Worm (Caenorhabditis elegans) whole organism, midembryonic: ENCODE results near the gene mab-10.
"Not testable (repeated sequence)": the region's sequence is repeated elsewhere in the genome, so short reads cannot be mapped to it uniquely, and the experiment has no call there.

ENCODE experiments used
- T22C8.4 ChIP-seq: fragments of 200-800 bp; sonication (Bioruptor generic); IDR thresholded peaks from 2 replicates; pipeline ENCODE4 v1.3.6; 2022; ENCODE audit warnings: missing genetic modification characterization, missing compliant biosample characterization
- cog-1 ChIP-seq: sonication (generic microtip); optimal IDR thresholded peaks from 2 replicates; lab custom pipeline; 2016; ENCODE audit warnings: missing genetic modification characterization, missing compliant biosample characterization
- flt-1 ChIP-seq: fragments of 200-800 bp; sonication (Bioruptor generic); IDR thresholded peaks from 2 replicates; pipeline ENCODE4 v1.3.6; 2022; ENCODE audit warnings: missing genetic modification characterization, missing compliant biosample characterization
- klf-2 ChIP-seq: fragments of 200-800 bp; sonication (Bioruptor generic); conservative IDR thresholded peaks from 2 replicates; pipeline ENCODE4 v1.3.6; 2022; ENCODE audit warnings: missing genetic modification reagents, missing genetic modification characterization, missing compliant biosample characterization
- tab-1 ChIP-seq: fragments of 200-800 bp; sonication (Bioruptor generic); IDR thresholded peaks from 2 replicates; pipeline ENCODE4 v1.3.6; 2022; ENCODE audit warnings: missing genetic modification characterization, missing compliant biosample characterization
- ztf-23 ChIP-seq: fragments of 200-800 bp; sonication (Bioruptor generic); IDR thresholded peaks from 2 replicates; pipeline ENCODE4 v1.3.6; 2022; ENCODE audit warnings: missing genetic modification reagents, missing genetic modification characterization, missing compliant biosample characterization
- ztf-29 ChIP-seq: fragments of 200-800 bp; sonication (Bioruptor generic); IDR thresholded peaks from 2 replicates; pipeline ENCODE4 v1.3.6; 2022; ENCODE audit warnings: missing genetic modification reagents, missing genetic modification characterization, missing compliant biosample characterization

ce11 chrII:10493034-10493433 lies 34.9 kb upstream of the mab-10 start, which contains the start of gene ZK666.8:
- TF ChIP-seq cog-1; flt-1 (GFP tag; lab: Robert Waterston, UW); ztf-29 (GFP tag; lab: Robert Waterston, UW); T22C8.4 (GFP tag; lab: Robert Waterston, UW); ztf-23; klf-2; tab-1 (GFP tag; lab: Robert Waterston, UW): not testable (repeated sequence)
